Fruit fly (Drosophila melanogaster) S2 (cell line): ENCODE data around the gene Sgs3.

Experiments used
- CG8478 ChIP-seq: fragments of >200 bp; optimal IDR thresholded peaks from 2 replicates; lab custom pipeline; 2018
- CTCF ChIP-seq, 2 experiments: fragments of >200 bp; optimal IDR thresholded peaks; 2 replicates each; lab custom pipeline; 2018

DNA sequence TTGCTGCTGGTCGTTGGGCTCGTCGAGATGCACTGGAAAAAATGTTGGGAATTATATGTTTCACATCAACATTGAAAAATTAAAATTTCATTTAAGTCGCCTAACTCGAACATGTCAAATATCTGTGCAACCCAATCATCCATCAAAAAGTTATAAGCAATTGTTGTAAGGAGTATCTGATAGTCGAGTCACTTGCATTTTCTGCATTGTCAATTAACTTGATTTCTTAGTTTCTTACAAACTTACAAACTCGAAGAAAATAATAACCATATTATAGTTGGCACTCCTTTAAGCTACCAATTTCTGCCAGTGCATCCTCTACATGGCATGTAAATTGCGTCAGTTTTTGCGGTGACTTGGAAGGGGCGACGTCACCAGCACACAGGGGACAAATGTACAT is 28.9 kb upstream of the Sgs3 start:
- TF ChIP-seq CG8478 (lab: Kevin White, UChicago) (no peak), CTCF (optimal IDR thresholded peaks at IDR 0.05; lab: Kevin White, UChicago) (no peak)
